Worm (Caenorhabditis elegans) whole organism, L3 larva: Measurements from ENCODE around the gene ints-6.

Experiments used
- R02D3.7 ChIP-seq: fragments of 150-350 bp; optimal IDR thresholded peaks from 2 replicates; lab custom pipeline; 2014; ENCODE audit warnings: missing biosample characterization, missing genetic modification characterization
- ZK546.5 ChIP-seq: sonication (generic microtip); optimal IDR thresholded peaks from 2 replicates; lab custom pipeline; 2017; ENCODE audit warnings: missing biosample characterization, missing genetic modification characterization
- aly-2 ChIP-seq: fragments of 150-350 bp; optimal IDR thresholded peaks from 2 replicates; lab custom pipeline; 2014; ENCODE audit warnings: missing biosample characterization, missing genetic modification characterization
- ama-1 ChIP-seq: fragments of 150-350 bp; optimal IDR thresholded peaks from 2 replicates; lab custom pipeline; 2018
- ceh-16 ChIP-seq: sonication (generic microtip); optimal IDR thresholded peaks from 2 replicates; lab custom pipeline; 2017; ENCODE audit warnings: missing biosample characterization, missing genetic modification characterization
- ceh-9 ChIP-seq: sonication (generic microtip); optimal IDR thresholded peaks from 2 replicates; lab custom pipeline; 2018; ENCODE audit warnings: missing biosample characterization, missing genetic modification characterization
- daf-12 ChIP-seq: fragments of 150-350 bp; optimal IDR thresholded peaks from 2 replicates; lab custom pipeline; 2014; ENCODE audit warnings: missing biosample characterization, missing genetic modification reagents, missing genetic modification characterization
- egl-27 ChIP-seq: sonication (generic microtip); optimal IDR thresholded peaks from 4 replicates; lab custom pipeline; 2017; ENCODE audit warnings: missing biosample characterization, missing genetic modification reagents, missing genetic modification characterization
- elt-1 ChIP-seq: fragments of 150-350 bp; optimal IDR thresholded peaks from 2 replicates; lab custom pipeline; 2014; ENCODE audit warnings: missing biosample characterization, missing genetic modification characterization
- elt-2 ChIP-seq: sonication (generic microtip); optimal IDR thresholded peaks from 2 replicates; lab custom pipeline; 2016; ENCODE audit warnings: missing genetic modification reagents, mild to moderate bottlenecking, missing genetic modification characterization, missing compliant biosample characterization
- elt-3 ChIP-seq, 3 experiments: fragments of 150-350 bp in 1 of 3; sonication (generic microtip) in 2 of 3; optimal IDR thresholded peaks; 2 replicates in 2 of 3; 4 replicates in 1 of 3; lab custom pipeline; 2014 to 2017; ENCODE audit warnings: missing biosample characterization in 3 of 3, missing genetic modification characterization in 3 of 3
- eor-1 ChIP-seq, 2 experiments: fragments of 150-350 bp; optimal IDR thresholded peaks; 2 replicates each; lab custom pipeline; 2014 to 2018; ENCODE audit warnings: missing biosample characterization in 2 of 2, missing genetic modification characterization in 2 of 2
- fkh-2 ChIP-seq: fragments of 150-350 bp; optimal IDR thresholded peaks from 2 replicates; lab custom pipeline; 2014; ENCODE audit warnings: missing biosample characterization, missing genetic modification reagents, missing genetic modification characterization
- lin-15B ChIP-seq: fragments of 150-350 bp; optimal IDR thresholded peaks from 2 replicates; lab custom pipeline; 2014; ENCODE audit warnings: missing biosample characterization, missing genetic modification characterization
- lsy-12 ChIP-seq: sonication (generic microtip); optimal IDR thresholded peaks from 2 replicates; lab custom pipeline; 2016; ENCODE audit warnings: mild to moderate bottlenecking, missing genetic modification characterization, missing compliant biosample characterization
- mml-1 ChIP-seq: fragments of 150-350 bp; sonication (generic microtip); optimal IDR thresholded peaks from 3 replicates; lab custom pipeline; 2014; ENCODE audit warnings: missing biosample characterization, missing genetic modification characterization
- nfya-1 ChIP-seq: sonication (generic microtip); optimal IDR thresholded peaks from 2 replicates; lab custom pipeline; 2017; ENCODE audit warnings: missing genetic modification characterization, mild to moderate bottlenecking, missing compliant biosample characterization, antibody characterized with exemption, moderate library complexity; ENCODE audit not compliant: insufficient read depth
- nhr-11 ChIP-seq: fragments of 150-350 bp; optimal IDR thresholded peaks from 2 replicates; lab custom pipeline; 2014; ENCODE audit warnings: missing biosample characterization, missing genetic modification characterization
- nhr-23 ChIP-seq: fragments of 150-350 bp; optimal IDR thresholded peaks from 2 replicates; lab custom pipeline; 2014; ENCODE audit warnings: missing biosample characterization, missing genetic modification reagents, missing genetic modification characterization
- nhr-237 ChIP-seq: fragments of 150-350 bp; optimal IDR thresholded peaks from 2 replicates; lab custom pipeline; 2014; ENCODE audit warnings: missing biosample characterization, missing genetic modification characterization
- nhr-25 ChIP-seq: sonication (generic microtip); optimal IDR thresholded peaks from 2 replicates; lab custom pipeline; 2017; ENCODE audit warnings: missing biosample characterization, missing genetic modification characterization
- nhr-43 ChIP-seq: sonication (generic microtip); optimal IDR thresholded peaks from 2 replicates; lab custom pipeline; 2016; ENCODE audit warnings: mild to moderate bottlenecking, missing genetic modification characterization, missing compliant biosample characterization; ENCODE audit not compliant: poor library complexity, severe bottlenecking
- nhr-67 ChIP-seq: fragments of 150-350 bp; optimal IDR thresholded peaks from 2 replicates; lab custom pipeline; 2014; ENCODE audit warnings: missing biosample characterization, missing genetic modification characterization
- nhr-76 ChIP-seq: fragments of 150-350 bp; sonication (generic microtip); optimal IDR thresholded peaks from 5 replicates; lab custom pipeline; 2014; ENCODE audit warnings: missing biosample characterization, missing genetic modification characterization
- nhr-77 ChIP-seq: fragments of 150-350 bp; optimal IDR thresholded peaks from 2 replicates; lab custom pipeline; 2014; ENCODE audit warnings: missing biosample characterization, missing genetic modification characterization
- pha-4 ChIP-seq: fragments of 150-350 bp; optimal IDR thresholded peaks from 2 replicates; lab custom pipeline; 2014; ENCODE audit warnings: missing biosample characterization, missing genetic modification reagents, missing genetic modification characterization
- pqm-1 ChIP-seq: fragments of 150-350 bp; optimal IDR thresholded peaks from 2 replicates; lab custom pipeline; 2017; ENCODE audit warnings: missing biosample characterization, missing genetic modification characterization, inconsistent platforms
- sea-2 ChIP-seq: fragments of 150-350 bp; sonication (generic microtip); optimal IDR thresholded peaks from 4 replicates; lab custom pipeline; 2014; ENCODE audit warnings: missing biosample characterization, missing genetic modification reagents, missing genetic modification characterization
- skn-1 ChIP-seq: fragments of 150-350 bp; optimal IDR thresholded peaks from 2 replicates; lab custom pipeline; 2014; ENCODE audit warnings: missing biosample characterization, missing genetic modification characterization
- tbx-2 ChIP-seq: sonication (generic microtip); optimal IDR thresholded peaks from 2 replicates; lab custom pipeline; 2016; ENCODE audit warnings: mild to moderate bottlenecking, missing genetic modification characterization, missing compliant biosample characterization
- unc-62 ChIP-seq: fragments of 150-350 bp; sonication (generic microtip); optimal IDR thresholded peaks from 4 replicates; lab custom pipeline; 2014; ENCODE audit warnings: missing biosample characterization, missing genetic modification reagents, missing genetic modification characterization
- ztf-11 ChIP-seq: fragments of 150-350 bp; optimal IDR thresholded peaks from 2 replicates; lab custom pipeline; 2014; ENCODE audit warnings: missing biosample characterization, missing genetic modification characterization

ints-6 gene

ce11 chrIV:8724907-8725306 lies 33.4 kb downstream of the ints-6 start:
- TF ChIP-seq nhr-237 (tag; lab: Kevin White, UChicago) (no peak), mml-1 (no peak), tbx-2 (no peak), nhr-76 (no peak), pha-4 (tag; lab: Kevin White, UChicago) (no peak), nhr-77 (tag; lab: Kevin White, UChicago) (no peak), daf-12 (tag; lab: Kevin White, UChicago) (no peak), nhr-25 (tag; lab: Kevin White, UChicago) (no peak), ztf-11 (tag; lab: Kevin White, UChicago) (no peak), aly-2 (tag; lab: Kevin White, UChicago) (no peak), ZK546.5 (no peak), lsy-12 (tag; lab: Kevin White, UChicago) (no peak), sea-2 (no peak), eor-1 (tag; optimal IDR thresholded peaks at IDR 0.05; lab: Kevin White, UChicago) (no peak), ceh-16 (no peak), nhr-11 (tag; lab: Kevin White, UChicago) (no peak), elt-2 (tag; lab: Kevin White, UChicago) (no peak), R02D3.7 (tag; lab: Kevin White, UChicago) (no peak), elt-3 (tag; optimal IDR thresholded peaks at IDR 0.05; lab: Kevin White, UChicago) (no peak), elt-1 (tag; lab: Kevin White, UChicago) (no peak)

DNA sequence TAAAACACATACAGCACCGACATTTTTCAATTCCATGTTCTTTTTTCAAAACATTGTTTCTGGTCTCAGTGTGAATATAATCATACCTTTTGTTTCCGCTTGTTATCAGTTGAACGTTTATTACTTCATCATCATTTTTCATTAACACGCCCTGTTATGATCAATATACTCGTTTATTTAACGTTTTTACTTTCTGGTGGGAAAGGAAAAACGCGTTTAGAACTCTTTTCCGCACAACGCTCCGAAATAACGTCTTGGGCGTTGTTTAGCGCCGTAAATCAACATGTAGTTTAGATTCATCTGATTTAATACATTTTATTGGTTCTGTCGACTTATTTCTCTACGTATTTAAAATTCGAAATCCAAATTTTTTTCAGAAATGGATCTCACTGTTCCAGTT lies 33.8 kb downstream of the ints-6 start, which contains the start of gene pgm-3:
TSS of gene pgm-3 (plus strand) at position 378 of the 400 bp plus-strand sequence.
- TF ChIP-seq pqm-1 (tag; lab: Kevin White, UChicago) (peak; percentile 32), ama-1 (lab: Kevin White, UChicago) (no peak), skn-1 (tag; lab: Kevin White, UChicago) (no peak), R02D3.7 (tag; lab: Kevin White, UChicago) (peak; percentile 15), fkh-2 (tag; lab: Kevin White, UChicago) (no peak), nhr-23 (tag; lab: Kevin White, UChicago) (no peak), lin-15B (peak; percentile 2), sea-2 (no peak), elt-2 (tag; lab: Kevin White, UChicago) (peak; percentile 64)

- TF ChIP-seq unc-62 (GFP tag; lab: Kevin White, UChicago): no peak
- TF ChIP-seq skn-1 (tag; lab: Kevin White, UChicago): no peak
- TF ChIP-seq ztf-11 (tag; lab: Kevin White, UChicago): no peak
- no peak for TF ChIP-seq tbx-2
- no peak for TF ChIP-seq nhr-23 (tag; lab: Kevin White, UChicago)
- TF ChIP-seq nfya-1 (tag; lab: Kevin White, UChicago): no peak
- no peak for TF ChIP-seq nhr-25 (tag; lab: Kevin White, UChicago)
- no peak for TF ChIP-seq ama-1 (lab: Kevin White, UChicago)
- TF ChIP-seq elt-2 (tag; lab: Kevin White, UChicago): no peak
- no peak for TF ChIP-seq egl-27 (tag; lab: Kevin White, UChicago)
- no peak for TF ChIP-seq ceh-9 (tag; lab: Kevin White, UChicago)
- TF ChIP-seq nhr-43 (tag; lab: Kevin White, UChicago): no peak
- no peak for TF ChIP-seq fkh-2 (tag; lab: Kevin White, UChicago)
- no peak for TF ChIP-seq nhr-67 (tag; lab: Kevin White, UChicago)
- no peak for TF ChIP-seq R02D3.7 (tag; lab: Kevin White, UChicago)
- no peak for TF ChIP-seq eor-1 (tag; optimal IDR thresholded peaks at IDR 0.05; lab: Kevin White, UChicago)
Measured at ce11 chrIV:8728122-8728521, 36.6 kb downstream of the ints-6 start, which contains the start of gene otub-3. Gene otub-3, plus strand, starts transcription at chrIV:8728177.

- no peak for TF ChIP-seq lsy-12 (tag; lab: Kevin White, UChicago)
- no peak for TF ChIP-seq fkh-2 (tag; lab: Kevin White, UChicago)
- peak; percentile 66 for TF ChIP-seq pqm-1 (tag; lab: Kevin White, UChicago)
- TF ChIP-seq nhr-43 (tag; lab: Kevin White, UChicago): no peak
- TF ChIP-seq R02D3.7 (tag; lab: Kevin White, UChicago): no peak
- no peak for TF ChIP-seq tbx-2
- TF ChIP-seq eor-1 (tag; optimal IDR thresholded peaks at IDR 0.05; lab: Kevin White, UChicago): no peak
- no peak for TF ChIP-seq elt-3 (tag; optimal IDR thresholded peaks at IDR 0.05; lab: Kevin White, UChicago)
- peak; percentile 90 for TF ChIP-seq elt-2 (tag; lab: Kevin White, UChicago)
- peak; percentile 45 for TF ChIP-seq pha-4 (tag; lab: Kevin White, UChicago)
- TF ChIP-seq unc-62 (GFP tag; lab: Kevin White, UChicago): no peak
- no peak for TF ChIP-seq egl-27 (tag; lab: Kevin White, UChicago)
Measured at ce11 chrIV:8729636-8730035, 38.1 kb downstream of the ints-6 start.
